Worm (Caenorhabditis elegans) whole organism, L4/young adult: ENCODE measurements around the gene W06G6.11.
"Not testable (repeated sequence)": the region's sequence is repeated elsewhere in the genome, so short reads cannot be mapped to it uniquely, and the experiment has no call there.

ENCODE experiments used
- W03F9.2 ChIP-seq: fragments of 150-350 bp; optimal IDR thresholded peaks from 2 replicates; lab custom pipeline; 2014; ENCODE audit warnings: missing biosample characterization, missing genetic modification characterization
- dao-5 ChIP-seq: sonication (generic microtip); optimal IDR thresholded peaks from 2 replicates; lab custom pipeline; 2016; ENCODE audit warnings: missing genotype, missing genetic modification characterization, moderate library complexity, missing compliant biosample characterization
- him-1 ChIP-seq: sonication (generic microtip); optimal IDR thresholded peaks from 2 replicates; lab custom pipeline; 2016; ENCODE audit warnings: missing genotype, missing genetic modification reagents, missing genetic modification characterization, missing compliant biosample characterization

The W06G6.11 gene

DNA sequence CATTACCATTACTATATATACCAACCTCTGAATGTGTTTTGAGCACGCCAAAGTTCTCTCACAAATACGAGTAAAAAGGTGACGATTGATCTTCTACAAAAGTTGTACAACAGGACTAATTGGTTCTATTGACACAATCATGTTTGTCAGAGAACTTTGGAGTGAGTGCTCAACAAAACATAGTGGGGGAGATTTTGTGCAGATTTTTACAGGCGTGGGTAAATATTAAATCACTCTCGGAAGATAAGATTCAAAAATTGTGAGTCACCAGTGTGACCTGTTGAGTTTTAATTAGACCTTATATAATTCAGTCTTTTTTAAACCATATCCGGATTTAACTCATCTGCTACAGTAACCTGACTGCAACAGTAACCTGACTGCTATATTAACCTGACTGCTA, 23.1 kb upstream of the W06G6.11 start, which contains the start of gene F14F8.8:
F14F8.8 (minus strand) TSS at position 101 of the 400 bp plus-strand sequence.
- TF ChIP-seq W03F9.2 (tag; lab: Kevin White, UChicago) (no peak), him-1 (tag; lab: Kevin White, UChicago) (no peak), dao-5 (tag; lab: Kevin White, UChicago) (no peak)

DNA sequence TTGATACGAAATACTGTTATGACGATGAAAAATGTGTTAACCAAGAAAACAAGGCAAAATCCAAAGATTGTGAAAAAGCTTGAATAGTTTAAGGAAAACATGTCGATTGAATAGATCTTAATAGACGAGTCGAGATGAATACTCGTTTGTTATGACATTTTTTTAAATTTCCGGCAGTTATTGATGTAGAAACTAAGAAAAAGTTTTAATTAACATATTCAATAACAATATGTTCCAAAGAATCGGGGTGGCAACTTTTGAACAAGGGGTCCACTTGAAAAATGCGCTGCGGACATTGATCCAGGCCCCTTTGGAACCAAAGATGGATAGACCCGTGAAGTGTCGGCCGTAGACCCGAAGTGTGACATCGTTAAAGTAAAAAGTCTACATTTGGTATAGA, 22.1 kb upstream of the W06G6.11 start, which contains the start of gene str-61:
str-61 (minus strand) TSS at position 101 of the 400 bp plus-strand sequence.
- no peak for TF ChIP-seq him-1 (tag; lab: Kevin White, UChicago)
- TF ChIP-seq W03F9.2 (tag; lab: Kevin White, UChicago): no peak
- no peak for TF ChIP-seq dao-5 (tag; lab: Kevin White, UChicago)

DNA sequence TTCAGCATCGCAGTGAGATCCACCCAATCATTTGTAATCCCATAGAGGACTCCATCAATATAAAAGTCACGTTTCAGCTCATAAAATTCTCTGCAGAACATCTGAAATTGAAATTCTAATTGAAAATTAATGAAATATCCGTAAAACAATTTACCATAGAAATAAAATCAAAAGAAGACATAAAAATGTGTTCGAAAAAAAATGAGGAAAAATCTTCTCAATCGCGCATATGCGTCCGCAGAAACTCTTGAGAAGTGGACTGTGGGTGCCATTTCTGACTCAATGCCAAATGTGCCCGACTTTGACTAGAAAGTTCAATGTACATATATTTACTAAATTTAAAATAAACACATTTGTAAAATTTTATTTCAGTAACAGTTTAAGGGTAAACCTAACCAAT, 19.4 kb upstream of the W06G6.11 start, which contains the start of gene F14F8.9:
F14F8.9 (minus strand) TSS at position 101 of the 400 bp plus-strand sequence.
- TF ChIP-seq dao-5 (tag; lab: Kevin White, UChicago) (no peak), him-1 (tag; lab: Kevin White, UChicago) (no peak), W03F9.2 (tag; lab: Kevin White, UChicago) (no peak)

DNA sequence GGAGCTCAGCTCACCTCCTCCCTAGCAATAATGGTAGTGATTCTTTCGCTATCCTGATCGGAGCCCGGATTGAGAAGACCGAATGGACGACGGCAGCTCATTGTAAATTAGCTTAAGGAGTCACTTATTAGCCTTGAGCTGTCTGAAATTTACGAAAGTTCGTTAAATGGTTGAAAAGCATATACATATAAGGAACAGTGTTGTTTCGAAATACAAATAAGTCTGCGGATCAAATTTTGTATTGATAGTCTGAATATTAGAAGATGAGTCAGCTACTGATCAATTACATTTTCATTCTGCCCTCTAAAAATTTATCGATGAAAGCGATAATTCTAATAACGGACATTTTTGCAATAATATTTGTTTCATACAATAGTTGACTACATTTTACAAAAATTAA, 17.5 kb upstream of the W06G6.11 start, which contains the start of gene F14F8.14:
F14F8.14 (minus strand) TSS at position 101 of the 400 bp plus-strand sequence.
- TF ChIP-seq W03F9.2 (tag; lab: Kevin White, UChicago) (no peak), him-1 (tag; lab: Kevin White, UChicago) (no peak), dao-5 (tag; lab: Kevin White, UChicago) (no peak)

DNA sequence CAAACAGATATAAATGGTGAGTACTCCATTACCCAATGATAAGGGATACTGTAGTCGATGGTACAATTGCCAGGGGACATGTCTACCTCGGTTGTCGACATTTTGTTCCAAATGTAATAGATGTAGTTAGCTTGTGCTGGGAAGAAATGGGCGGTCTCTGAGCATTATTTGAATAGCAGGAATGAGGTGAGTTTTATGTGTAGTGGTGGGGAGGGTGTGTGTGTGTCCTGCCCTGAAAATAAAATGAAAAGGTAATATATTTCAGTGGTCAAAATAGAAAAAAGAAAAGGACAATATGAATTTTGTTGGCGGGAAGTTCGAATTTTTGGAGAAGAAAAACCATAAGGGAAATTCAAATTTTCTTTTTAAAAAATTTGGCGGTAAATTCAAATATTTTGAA, 11.7 kb upstream of the W06G6.11 start, which contains the start of gene Y70C5B.2:
Y70C5B.2 (minus strand) TSS at position 101 of the 400 bp plus-strand sequence.
- not testable (repeated sequence) for TF ChIP-seq him-1, dao-5, W03F9.2 (tag; lab: Kevin White, UChicago)

DNA sequence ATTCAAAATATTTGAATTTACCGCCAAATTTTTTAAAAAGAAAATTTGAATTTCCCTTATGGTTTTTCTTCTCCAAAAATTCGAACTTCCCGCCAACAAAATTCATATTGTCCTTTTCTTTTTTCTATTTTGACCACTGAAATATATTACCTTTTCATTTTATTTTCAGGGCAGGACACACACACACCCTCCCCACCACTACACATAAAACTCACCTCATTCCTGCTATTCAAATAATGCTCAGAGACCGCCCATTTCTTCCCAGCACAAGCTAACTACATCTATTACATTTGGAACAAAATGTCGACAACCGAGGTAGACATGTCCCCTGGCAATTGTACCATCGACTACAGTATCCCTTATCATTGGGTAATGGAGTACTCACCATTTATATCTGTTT, 5.1 kb upstream of the W06G6.11 start, which contains the start of gene W06G6.15:
W06G6.15 (plus strand) TSS at position 301 of the 400 bp plus-strand sequence.
- not testable (repeated sequence) for TF ChIP-seq W03F9.2, him-1, dao-5 (tag; lab: Kevin White, UChicago)

DNA sequence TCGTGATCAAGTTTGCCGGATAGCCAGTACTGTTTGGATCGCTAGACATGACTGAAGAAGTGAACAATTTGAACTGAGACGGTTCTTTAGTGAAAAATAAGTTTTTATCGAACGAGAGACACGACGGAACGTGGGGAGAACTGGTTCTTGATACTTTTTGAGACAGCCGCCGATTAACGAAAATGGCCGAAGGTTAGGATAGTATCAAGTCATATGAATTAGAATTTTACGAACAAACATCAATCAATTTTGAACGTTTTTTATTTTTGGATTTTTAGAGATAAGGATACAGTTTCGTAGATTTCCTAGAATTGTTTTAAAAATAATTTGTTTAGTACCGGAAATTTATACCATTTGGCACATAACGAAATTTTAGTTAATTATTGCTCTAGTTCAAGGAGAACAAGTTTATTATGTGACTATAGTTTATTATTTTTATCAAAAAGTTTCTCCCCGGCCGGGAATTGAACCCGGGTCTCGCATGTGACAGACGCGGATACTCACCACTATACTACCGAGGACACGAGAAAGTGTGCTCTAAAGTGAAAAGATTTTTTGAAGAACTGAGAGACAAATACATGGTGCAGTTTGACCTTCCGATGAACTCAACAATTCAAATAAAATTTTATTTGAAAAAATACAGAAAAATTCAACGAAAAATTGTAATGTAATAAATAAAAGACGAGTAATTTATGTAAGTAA, 632 bp downstream of the W06G6.11 start, which contains the start of gene W06G6.20:
W06G6.20 (minus strand) TSS at position 51 of the 702 bp plus-strand sequence.
- TF ChIP-seq him-1 (tag; lab: Kevin White, UChicago) (no peak), dao-5 (tag; lab: Kevin White, UChicago) (no peak), W03F9.2 (tag; lab: Kevin White, UChicago) (no peak)

DNA sequence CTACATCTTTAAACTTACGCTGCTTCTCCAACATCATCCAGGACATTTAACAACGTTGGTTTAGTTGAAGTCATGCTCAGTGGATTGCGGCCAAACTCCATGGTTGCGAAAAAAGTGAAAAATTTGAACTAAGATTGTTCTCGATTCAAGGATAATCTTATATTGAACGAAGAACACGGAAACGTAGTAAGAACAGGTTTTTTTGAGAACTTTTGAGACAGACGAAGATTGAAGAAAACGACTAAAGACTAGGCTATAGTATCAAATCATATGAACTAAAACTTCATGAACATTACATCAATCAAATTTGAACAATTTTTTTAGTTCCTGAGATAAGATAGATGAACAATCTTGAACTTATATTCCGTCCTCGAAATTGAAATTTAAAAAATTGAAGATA, 2.0 kb downstream of the W06G6.11 start, which contains the start of gene W06G6.10:
W06G6.10 (minus strand) TSS at position 101 of the 400 bp plus-strand sequence.
- TF ChIP-seq W03F9.2 (tag; lab: Kevin White, UChicago) (no peak), him-1 (tag; lab: Kevin White, UChicago) (no peak), dao-5 (tag; lab: Kevin White, UChicago) (no peak)

DNA sequence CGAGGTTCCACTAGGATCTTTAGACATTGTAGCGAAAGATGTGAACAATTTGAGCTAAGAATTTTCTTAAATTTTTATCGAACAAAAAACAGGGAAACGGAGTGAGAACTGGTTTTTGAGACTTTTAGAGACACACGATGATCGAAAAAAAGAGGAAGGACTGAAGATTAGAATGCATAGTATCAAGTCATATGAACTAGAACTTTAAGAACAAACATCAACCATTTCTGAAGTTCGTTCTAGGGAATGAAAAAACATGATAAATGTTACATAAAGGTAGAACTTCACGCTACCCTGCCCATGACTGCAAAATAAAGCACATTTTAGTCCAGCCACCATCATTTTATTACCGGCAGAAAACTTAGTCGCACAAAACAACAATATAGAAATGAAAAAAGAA, 2.7 kb downstream of the W06G6.11 start, which contains the start of gene W06G6.9:
W06G6.9 (minus strand) TSS at position 101 of the 400 bp plus-strand sequence.
- TF ChIP-seq him-1 (tag; lab: Kevin White, UChicago) (no peak), dao-5 (tag; lab: Kevin White, UChicago) (no peak), W03F9.2 (tag; lab: Kevin White, UChicago) (no peak)

DNA sequence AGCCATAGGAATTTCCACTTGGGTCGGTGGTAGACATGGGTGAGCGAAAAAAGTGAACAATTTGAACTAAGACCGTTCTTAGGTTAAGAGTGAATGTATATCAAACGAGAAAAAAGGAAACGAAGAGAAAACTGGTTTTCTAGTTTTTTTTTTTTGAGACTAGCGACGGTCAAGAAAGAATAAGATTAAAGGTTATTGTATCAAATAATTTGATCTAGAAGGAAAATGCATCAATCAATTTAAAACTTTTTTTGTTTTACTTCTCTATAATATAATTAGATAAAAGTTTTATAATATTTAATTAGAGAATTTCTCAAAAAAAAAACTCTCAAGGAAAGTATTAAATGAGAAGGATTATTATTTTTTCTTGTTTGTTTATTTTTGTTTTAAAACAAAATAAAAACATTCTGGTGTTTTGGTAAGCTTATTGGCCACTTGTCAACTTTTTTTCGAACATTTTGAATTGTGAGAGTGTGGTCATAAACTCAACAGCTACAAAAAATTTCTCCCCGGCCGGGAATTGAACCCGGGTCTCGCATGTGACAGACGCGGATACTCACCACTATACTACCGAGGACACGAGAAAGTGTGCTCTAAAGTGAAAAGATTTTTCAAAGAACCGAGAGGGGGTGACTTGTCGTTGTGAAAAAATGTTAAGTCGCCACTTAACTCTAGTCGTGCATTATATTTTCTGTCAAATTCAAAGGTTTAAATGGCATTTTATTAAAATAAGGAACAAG, 3.7 kb downstream of the W06G6.11 start, which contains the start of gene W06G6.17:
W06G6.17 (minus strand) TSS at position 51 of the 740 bp plus-strand sequence.
- TF ChIP-seq him-1 (tag; lab: Kevin White, UChicago): no peak

DNA sequence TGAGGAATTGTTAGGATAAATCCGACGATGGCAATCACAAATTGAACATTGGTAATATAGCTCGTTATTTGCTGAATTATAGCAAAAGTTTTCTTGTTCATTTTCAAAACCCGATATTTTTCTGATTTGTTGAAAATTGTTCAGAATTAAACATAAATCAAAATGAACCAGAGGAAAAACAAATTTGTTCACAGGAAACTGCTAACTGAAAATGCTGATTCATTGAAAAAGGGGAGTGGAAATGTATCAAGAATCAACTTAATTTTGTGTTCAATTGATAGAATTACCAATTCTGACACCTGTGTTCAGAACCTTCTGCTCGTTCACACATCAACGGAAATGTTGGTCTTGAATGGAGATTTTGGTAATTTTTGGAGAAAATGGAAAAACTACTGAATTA, 5.5 kb downstream of the W06G6.11 start, which contains the start of gene srw-77:
srw-77 (minus strand) TSS at position 101 of the 400 bp plus-strand sequence.
- TF ChIP-seq W03F9.2 (tag; lab: Kevin White, UChicago) (no peak), him-1 (tag; lab: Kevin White, UChicago) (no peak), dao-5 (tag; lab: Kevin White, UChicago) (no peak)

DNA sequence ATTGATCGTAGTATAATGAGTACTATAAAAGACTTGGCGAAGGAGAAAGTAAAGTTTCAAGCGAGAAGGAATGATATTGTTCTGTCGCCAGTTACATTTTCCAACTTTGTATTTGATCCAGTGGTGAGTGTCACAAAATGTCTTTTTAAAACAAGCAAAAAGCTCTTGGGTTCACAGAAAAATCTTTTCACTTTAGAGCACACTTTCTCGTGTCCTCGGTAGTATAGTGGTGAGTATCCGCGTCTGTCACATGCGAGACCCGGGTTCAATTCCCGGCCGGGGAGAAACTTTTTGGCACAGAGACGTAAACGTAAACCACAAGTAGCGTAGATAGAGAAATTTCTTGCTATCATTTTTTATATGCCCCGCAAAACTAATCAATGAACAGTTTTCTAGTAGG, 8.7 kb downstream of the W06G6.11 start:
- TF ChIP-seq dao-5 (tag; lab: Kevin White, UChicago) (no peak), him-1 (tag; lab: Kevin White, UChicago) (no peak), W03F9.2 (tag; lab: Kevin White, UChicago) (no peak)
